Worm (Caenorhabditis elegans) whole organism, mixed stage, embryonic: ENCODE data around the gene T28A8.3.

Source experiments
- ces-1 ChIP-seq: fragments of 150-350 bp; optimal IDR thresholded peaks from 2 replicates; lab custom pipeline; 2014; ENCODE audit warnings: missing biosample characterization, missing genetic modification reagents, missing genetic modification characterization
- flh-1 ChIP-seq: fragments of 200-800 bp; sonication (Bioruptor generic); optimal IDR thresholded peaks from 2 replicates; lab custom pipeline; 2018; ENCODE audit warnings: mild to moderate bottlenecking, missing genetic modification characterization, moderate library complexity, missing compliant biosample characterization
- lin-13 ChIP-seq: fragments of 150-350 bp; optimal IDR thresholded peaks from 2 replicates; lab custom pipeline; 2014; ENCODE audit warnings: missing biosample characterization, missing genetic modification characterization
- nhr-12 ChIP-seq: fragments of 150-350 bp; optimal IDR thresholded peaks from 2 replicates; lab custom pipeline; 2014; ENCODE audit warnings: missing biosample characterization, missing genetic modification characterization
- unc-39 ChIP-seq: fragments of 150-350 bp; optimal IDR thresholded peaks from 2 replicates; lab custom pipeline; 2014; ENCODE audit warnings: missing biosample characterization, missing genetic modification characterization

ce11 chrIII:13464493-13465362, 41.1 kb upstream of the T28A8.3 start, which contains the start of gene kel-3:
- TF ChIP-seq nhr-12 (tag; lab: Kevin White, UChicago), result no peak
- no peak for TF ChIP-seq lin-13 (tag; lab: Kevin White, UChicago)
- TF ChIP-seq ces-1 (GFP tag; lab: Kevin White, UChicago), result no peak
- no peak for TF ChIP-seq unc-39
- no peak for TF ChIP-seq flh-1 (GFP tag; lab: Kevin White, UChicago)
